Worm (Caenorhabditis elegans): Measurements from ENCODE around the gene B0393.7.

B0393.7 gene

ce11 chrIII:4796039-4796438, 18.1 kb upstream of the B0393.7 start (continued):
- no peak for TF ChIP-seq F55B11.4 (tag; optimal IDR thresholded peaks at IDR 0.05; ENCODE audit: borderline replicate concordance, insufficient read depth)
- TF ChIP-seq Y67H2A.10 (GFP tag; conservative IDR thresholded peaks at IDR 0.05) = no peak
- no peak for TF ChIP-seq F57C9.4 (tag; optimal IDR thresholded peaks at IDR 0.05)
- TF ChIP-seq ztf-3 (GFP tag; optimal IDR thresholded peaks at IDR 0.05) = no peak
- no peak for TF ChIP-seq Y53F4B.3 (GFP tag; IDR thresholded peaks at IDR 0.05)
- TF ChIP-seq K12H6.12 (tag; optimal IDR thresholded peaks at IDR 0.05) = peak; percentile 59
- no peak for TF ChIP-seq F49E8.2 (tag; optimal IDR thresholded peaks at IDR 0.05; ENCODE audit: insufficient read depth)
- TF ChIP-seq Y56A3A.18 (GFP tag; IDR thresholded peaks at IDR 0.05) = no peak
- peak; percentile 30 for TF ChIP-seq snpc-1.1 (tag; optimal IDR thresholded peaks at IDR 0.05; ENCODE audit: insufficient read depth)
- TF ChIP-seq F23B12.7 (tag; optimal IDR thresholded peaks at IDR 0.05; ENCODE audit: insufficient read depth) = peak; percentile 15
- TF ChIP-seq K11D2.4 (GFP tag; IDR thresholded peaks at IDR 0.05) = peak; percentile 20; the same call in 1 of the 2 replicates
- TF ChIP-seq B0019.2 (GFP tag; conservative IDR thresholded peaks at IDR 0.05) = no peak
- TF ChIP-seq F37B4.10 (GFP tag; IDR thresholded peaks at IDR 0.05) = no peak
- no peak for TF ChIP-seq ceh-79 (tag; optimal IDR thresholded peaks at IDR 0.05)
- no peak for TF ChIP-seq Y95B8A.8 (GFP tag; IDR thresholded peaks at IDR 0.05)
- no peak for TF ChIP-seq ztf-28 (GFP tag; IDR thresholded peaks at IDR 0.05)
- no peak for TF ChIP-seq ztf-25 (GFP tag; IDR thresholded peaks at IDR 0.05)
- TF ChIP-seq zfh-2 (GFP tag; conservative IDR thresholded peaks at IDR 0.05) = no peak
- TF ChIP-seq dox-1 (GFP tag; IDR thresholded peaks at IDR 0.05) = peak; percentile 75
- no peak for TF ChIP-seq mxl-1 (tag; optimal IDR thresholded peaks at IDR 0.05)
- no peak for TF ChIP-seq sptf-2 (GFP tag; optimal IDR thresholded peaks at IDR 0.05)
- TF ChIP-seq bed-1 (GFP tag; IDR thresholded peaks at IDR 0.05) = no peak
- TF ChIP-seq let-526 (GFP tag; IDR thresholded peaks at IDR 0.05) = 0 out of 2 replicates have a peak, but pooled peaks have one; percentile 36
- peak in 1 of 3 experiments; percentile 42 for TF ChIP-seq lin-35 (GFP tag; optimal IDR thresholded peaks at IDR 0.05)
- no peak for TF ChIP-seq C06A6.2 (GFP tag; conservative IDR thresholded peaks at IDR 0.05)
- peak; percentile 48 for TF ChIP-seq tbp1 (GFP tag; optimal IDR thresholded peaks at IDR 0.05)
- TF ChIP-seq nhr-27 (tag; optimal IDR thresholded peaks at IDR 0.05) = no peak
- TF ChIP-seq snpc-3.4 (tag; optimal IDR thresholded peaks at IDR 0.05) = no peak
- TF ChIP-seq F22D6.2 (tag; optimal IDR thresholded peaks at IDR 0.05) = no peak
- TF ChIP-seq D2030.7 (GFP tag; IDR thresholded peaks at IDR 0.05) = no peak
- TF ChIP-seq F52B5.7 (tag; optimal IDR thresholded peaks at IDR 0.05) = no peak
- TF ChIP-seq sdz-38 (tag; optimal IDR thresholded peaks at IDR 0.05) = no peak
- TF ChIP-seq ceh-27 (GFP tag; optimal IDR thresholded peaks at IDR 0.05) = no peak
- peak; percentile 47 for TF ChIP-seq ZK185.1 (tag; optimal IDR thresholded peaks at IDR 0.05; ENCODE audit: poor library complexity, severe bottlenecking)
- no peak for TF ChIP-seq efl-1 (GFP tag; optimal IDR thresholded peaks at IDR 0.05)
- TF ChIP-seq ets-4 (GFP tag; optimal IDR thresholded peaks at IDR 0.05) = peak; percentile 22
- no peak for TF ChIP-seq madf-3 (GFP tag; IDR thresholded peaks at IDR 0.05)
- peak; percentile 18 for TF ChIP-seq repo-1 (tag; optimal IDR thresholded peaks at IDR 0.05)
- no peak for TF ChIP-seq T07F8.4 (tag; optimal IDR thresholded peaks at IDR 0.05)
- no peak for TF ChIP-seq lsl-1 (GFP tag; optimal IDR thresholded peaks at IDR 0.05)
- no peak for TF ChIP-seq cebp-2 (GFP tag; IDR thresholded peaks at IDR 0.05)
- TF ChIP-seq madf-6 (GFP tag; IDR thresholded peaks at IDR 0.05) = no peak
- peak; percentile 23 for TF ChIP-seq lin-40 (tag; optimal IDR thresholded peaks at IDR 0.05)
- TF ChIP-seq nhr-120 (GFP tag; IDR thresholded peaks at IDR 0.05) = no peak
- peak in 1 of 2 experiments; percentile 17 for TF ChIP-seq let-607 (tag; optimal IDR thresholded peaks at IDR 0.05)
- TF ChIP-seq him-1 (tag; optimal IDR thresholded peaks at IDR 0.05) = no peak
- TF ChIP-seq Y79H2A.3 (GFP tag; conservative IDR thresholded peaks at IDR 0.05) = no peak
- TF ChIP-seq ceh-100 (GFP tag; IDR thresholded peaks at IDR 0.05) = no peak

Measured in whole organism, young adult.